Worm (Caenorhabditis elegans) whole organism, L4/young adult: ENCODE results near the gene acr-20.

Experiments
- W03F9.2 ChIP-seq: fragments of 150-350 bp; optimal IDR thresholded peaks from 2 replicates; lab custom pipeline; 2014; ENCODE audit warnings: missing biosample characterization, missing genetic modification characterization
- him-1 ChIP-seq: sonication (generic microtip); optimal IDR thresholded peaks from 2 replicates; lab custom pipeline; 2016; ENCODE audit warnings: missing genotype, missing genetic modification reagents, missing genetic modification characterization, missing compliant biosample characterization

ce11 chrII:14383644-14384043, 5.9 kb upstream of the acr-20 start, which contains the start of gene mes-2:
- TF ChIP-seq W03F9.2 = peak; percentile 69
- no peak for TF ChIP-seq him-1
